Worm (Caenorhabditis elegans): ENCODE results near the gene fbxa-56.
A peak's percentile ranks its signal among the peaks of the same experiment; 100 is the strongest.

The fbxa-56 gene

DNA sequence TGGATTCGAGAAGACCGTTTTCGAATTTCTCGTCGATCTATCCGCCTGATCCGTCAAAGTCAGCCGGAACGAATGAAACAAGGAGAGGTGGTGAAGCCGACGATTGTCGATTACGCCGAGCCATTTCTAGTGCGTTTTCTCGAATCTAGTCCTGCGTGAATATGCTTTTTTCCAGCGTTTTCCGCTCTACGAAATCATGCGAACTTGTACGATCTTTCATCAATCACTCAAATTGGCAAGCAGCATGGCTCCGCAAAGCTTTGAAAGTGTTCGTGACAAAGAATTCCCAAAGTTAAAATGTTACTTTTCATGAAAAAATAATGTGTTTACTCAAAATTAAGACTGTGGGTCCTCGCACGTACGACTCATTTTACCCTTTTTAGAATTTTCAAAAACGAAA lies 41.0 kb downstream of the fbxa-56 start:
- TF ChIP-seq dao-5 (tag; optimal IDR thresholded peaks at IDR 0.05): no peak
- TF ChIP-seq W03F9.2 (tag; optimal IDR thresholded peaks at IDR 0.05): no peak
- TF ChIP-seq him-1 (tag; optimal IDR thresholded peaks at IDR 0.05): no peak

ce11 chrIII:895525-895924 lies 42.3 kb downstream of the fbxa-56 start, which contains the start of the genes ztf-18 and F23H11.2:
ztf-18 (minus strand) TSS chrIII:895712.
F23H11.2 (plus strand) TSS chrIII:895747.
- TF ChIP-seq W03F9.2 (tag; optimal IDR thresholded peaks at IDR 0.05): no peak
- no peak for TF ChIP-seq him-1 (tag; optimal IDR thresholded peaks at IDR 0.05)
- no peak for TF ChIP-seq dao-5 (tag; optimal IDR thresholded peaks at IDR 0.05)

- no peak for TF ChIP-seq him-1 (tag; optimal IDR thresholded peaks at IDR 0.05)
Measured at ce11 chrIII:891014-891413, 46.8 kb downstream of the fbxa-56 start, which contains the start of gene T24C4.10. T24C4.10 (minus strand) TSS chrIII:891243.

- TF ChIP-seq him-1 (tag; optimal IDR thresholded peaks at IDR 0.05): no peak
- no peak for TF ChIP-seq dao-5 (tag; optimal IDR thresholded peaks at IDR 0.05)
- TF ChIP-seq W03F9.2 (tag; optimal IDR thresholded peaks at IDR 0.05): no peak
Measured at ce11 chrIII:888983-889549, 48.8 kb downstream of the fbxa-56 start.

- TF ChIP-seq W03F9.2 (tag; optimal IDR thresholded peaks at IDR 0.05) (peak; percentile 14), him-1 (tag; optimal IDR thresholded peaks at IDR 0.05) (peak; percentile 66), dao-5 (tag; optimal IDR thresholded peaks at IDR 0.05) (no peak)
Measured at ce11 chrIII:887874-888299, 50.0 kb downstream of the fbxa-56 start.
